Fruit fly (Drosophila melanogaster) whole organism, prepupa: ENCODE data around the gene salt.

Experiments used
- Blimp-1 ChIP-seq: fragments of 200-800 bp; sonication (Bioruptor generic); optimal IDR thresholded peaks from 3 replicates; lab custom pipeline; 2017; ENCODE audit warnings: missing biosample characterization, missing genetic modification characterization, mild to moderate bottlenecking, moderate library complexity, missing genetic modification reagents
- CG10631 ChIP-seq: fragments of 200-800 bp; sonication (Bioruptor generic); optimal IDR thresholded peaks from 2 replicates; lab custom pipeline; 2016; ENCODE audit warnings: missing biosample characterization, missing genetic modification characterization
- CG11762 ChIP-seq: fragments of 200-800 bp; sonication (Bioruptor generic); optimal IDR thresholded peaks from 3 replicates; lab custom pipeline; 2016; ENCODE audit warnings: missing biosample characterization, missing genetic modification characterization; ENCODE audit not compliant: insufficient read depth
- CG11902 ChIP-seq: fragments of 200-800 bp; sonication (Bioruptor generic); optimal IDR thresholded peaks from 3 replicates; lab custom pipeline; 2016; ENCODE audit warnings: missing biosample characterization, missing genetic modification characterization
- CG15336 ChIP-seq: fragments of 200-800 bp; sonication (Bioruptor generic); IDR thresholded peaks from 2 replicates; pipeline ENCODE4 v1.3.6; 2022; ENCODE audit warnings: missing biosample characterization, missing genetic modification characterization
- CG3032 ChIP-seq: fragments of 200-800 bp; optimal IDR thresholded peaks from 2 replicates; lab custom pipeline; 2019; ENCODE audit warnings: missing biosample characterization, mild to moderate bottlenecking, missing genetic modification characterization, moderate library complexity
- CG31627 ChIP-seq: fragments of 200-800 bp; sonication (Bioruptor generic); optimal IDR thresholded peaks from 3 replicates; lab custom pipeline; 2016; ENCODE audit warnings: missing biosample characterization, missing genetic modification characterization
- CG32006 ChIP-seq: fragments of 200-800 bp; sonication (Bioruptor generic); optimal IDR thresholded peaks from 3 replicates; lab custom pipeline; 2017; ENCODE audit warnings: missing biosample characterization, mild to moderate bottlenecking, missing genetic modification characterization
- CG3919 ChIP-seq: fragments of 200-800 bp; sonication (Bioruptor generic); optimal IDR thresholded peaks from 3 replicates; lab custom pipeline; 2016; ENCODE audit warnings: missing biosample characterization, missing genetic modification characterization
- CG6163 ChIP-seq: fragments of 200-800 bp; sonication (Bioruptor generic); IDR thresholded peaks from 3 replicates; pipeline ENCODE4 v1.3.6; 2022; ENCODE audit warnings: missing biosample characterization, missing genetic modification characterization
- CG6854 ChIP-seq: fragments of 200-800 bp; sonication (Bioruptor generic); optimal IDR thresholded peaks from 2 replicates; lab custom pipeline; 2017; ENCODE audit warnings: missing biosample characterization, mild to moderate bottlenecking, missing genetic modification characterization
- CG8319 ChIP-seq: fragments of 200-800 bp; sonication (Bioruptor generic); optimal IDR thresholded peaks from 3 replicates; lab custom pipeline; 2016; ENCODE audit warnings: missing biosample characterization, missing genetic modification characterization
- CG9139 ChIP-seq: fragments of 200-800 bp; sonication (Bioruptor generic); optimal IDR thresholded peaks from 3 replicates; lab custom pipeline; 2017; ENCODE audit warnings: missing biosample characterization, mild to moderate bottlenecking, missing genetic modification characterization
- Eip78C ChIP-seq: fragments of 200-800 bp; sonication (Bioruptor generic); peaks from one replicate; lab custom pipeline; 2016; ENCODE audit warnings: missing biosample characterization, missing genetic modification characterization
- Eip93F ChIP-seq: fragments of 200-800 bp; sonication (Bioruptor generic); optimal IDR thresholded peaks from 2 replicates; lab custom pipeline; 2016; ENCODE audit warnings: missing biosample characterization, mild to moderate bottlenecking, missing genetic modification characterization
- Hr39 ChIP-seq: fragments of 200-800 bp; sonication (Bioruptor generic); optimal IDR thresholded peaks from 2 replicates; lab custom pipeline; 2016; ENCODE audit warnings: missing biosample characterization, missing genetic modification characterization
- Hr4 ChIP-seq: fragments of 200-800 bp; sonication (Bioruptor generic); optimal IDR thresholded peaks from 3 replicates; lab custom pipeline; 2016; ENCODE audit warnings: missing biosample characterization, missing genetic modification characterization
- Lpt ChIP-seq: fragments of 200-800 bp; sonication (Bioruptor generic); optimal IDR thresholded peaks from 3 replicates; lab custom pipeline; 2016; ENCODE audit warnings: missing biosample characterization, missing genetic modification characterization
- Met ChIP-seq: fragments of 200-800 bp; sonication (Bioruptor generic); optimal IDR thresholded peaks from 3 replicates; lab custom pipeline; 2016; ENCODE audit warnings: missing biosample characterization, missing genetic modification characterization
- OdsH ChIP-seq: fragments of 200-800 bp; sonication (Bioruptor generic); optimal IDR thresholded peaks from 3 replicates; lab custom pipeline; 2016; ENCODE audit warnings: missing biosample characterization, missing genetic modification characterization
- Smox ChIP-seq: fragments of 200-800 bp; sonication (Bioruptor generic); optimal IDR thresholded peaks from 3 replicates; lab custom pipeline; 2016; ENCODE audit warnings: missing biosample characterization, missing genetic modification characterization
- achi ChIP-seq: fragments of 200-800 bp; sonication (Bioruptor generic); optimal IDR thresholded peaks from 3 replicates; lab custom pipeline; 2016; ENCODE audit warnings: missing biosample characterization, missing genetic modification characterization
- cyc ChIP-seq: fragments of 200-800 bp; sonication (Bioruptor generic); optimal IDR thresholded peaks from 3 replicates; lab custom pipeline; 2016; ENCODE audit warnings: missing biosample characterization, missing genetic modification characterization
- dac ChIP-seq: fragments of 200-800 bp; sonication (Bioruptor generic); optimal IDR thresholded peaks from 2 replicates; lab custom pipeline; 2017; ENCODE audit warnings: missing biosample characterization, mild to moderate bottlenecking, missing genetic modification characterization
- eg ChIP-seq: fragments of 200-800 bp; sonication (Bioruptor generic); IDR thresholded peaks from 3 replicates; pipeline ENCODE4 v1.3.6; 2022; ENCODE audit warnings: missing biosample characterization, missing genetic modification characterization
- lz ChIP-seq: fragments of 200-800 bp; sonication (Bioruptor generic); optimal IDR thresholded peaks from 3 replicates; lab custom pipeline; 2016; ENCODE audit warnings: missing biosample characterization, missing genetic modification characterization
- net ChIP-seq: fragments of 200-800 bp; sonication (Bioruptor generic); optimal IDR thresholded peaks from 3 replicates; lab custom pipeline; 2016; ENCODE audit warnings: missing biosample characterization, missing genetic modification characterization
- pdm3 ChIP-seq: fragments of 200-800 bp; sonication (Bioruptor generic); optimal IDR thresholded peaks from 3 replicates; lab custom pipeline; 2016; ENCODE audit warnings: missing biosample characterization, missing genetic modification characterization
- spab ChIP-seq: fragments of 200-800 bp; sonication (Bioruptor generic); optimal IDR thresholded peaks from 2 replicates; lab custom pipeline; 2017; ENCODE audit warnings: missing biosample characterization, mild to moderate bottlenecking, missing genetic modification characterization, missing genetic modification reagents
- ss ChIP-seq, 2 experiments: fragments of 200-800 bp; sonication (Bioruptor generic); optimal IDR thresholded peaks; 2 replicates in 1 of 2; 3 replicates in 1 of 2; lab custom pipeline; 2017 to 2018; ENCODE audit warnings: mild to moderate bottlenecking in 2 of 2, missing biosample characterization in 2 of 2, missing genetic modification characterization in 2 of 2, moderate library complexity in 1 of 2
- svp ChIP-seq: fragments of 200-800 bp; sonication (Bioruptor generic); peaks from one replicate; lab custom pipeline; 2016; ENCODE audit warnings: missing biosample characterization, missing genetic modification characterization
- topi ChIP-seq: fragments of 200-800 bp; sonication (Bioruptor generic); optimal IDR thresholded peaks from 3 replicates; lab custom pipeline; 2016; ENCODE audit warnings: missing biosample characterization, missing genetic modification characterization
- vri ChIP-seq: fragments of 200-800 bp; sonication (Bioruptor generic); optimal IDR thresholded peaks from 3 replicates; lab custom pipeline; 2016; ENCODE audit warnings: missing biosample characterization, mild to moderate bottlenecking, missing genetic modification characterization

Gene salt

DNA sequence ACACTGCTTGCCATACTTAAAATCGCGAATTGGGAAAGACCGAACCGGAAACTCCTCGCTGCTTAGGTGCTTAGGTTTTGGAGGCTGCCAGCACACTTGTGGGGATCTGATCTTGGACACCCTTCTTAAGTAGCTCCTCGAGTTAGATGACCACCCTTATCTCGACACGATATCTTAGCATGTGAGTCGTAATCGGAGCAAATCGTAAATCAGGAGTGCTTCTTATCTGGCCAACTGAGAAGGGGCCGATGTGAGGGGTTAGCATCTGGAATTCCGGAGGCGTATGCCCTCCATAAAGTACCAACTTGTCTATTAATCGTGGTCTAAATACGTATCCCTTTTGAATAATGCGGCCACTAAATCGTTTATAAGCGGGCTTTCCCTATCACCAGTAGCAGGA is at the start of gene salt:
TSS of gene salt (minus strand) at position 101 of the 400 bp plus-strand sequence.
- TF ChIP-seq spab (no peak), CG15336 (GFP tag; lab: Robert Waterston, UW) (no peak), dac (GFP tag; lab: Kevin White, UChicago) (no peak), ss (GFP tag; optimal IDR thresholded peaks at IDR 0.05; lab: Kevin White, UChicago) (no peak), CG6854 (no peak), CG11762 (GFP tag; lab: Kevin White, UChicago) (no peak), net (GFP tag; lab: Kevin White, UChicago) (no peak), OdsH (GFP tag; lab: Kevin White, UChicago) (no peak), vri (GFP tag; lab: Kevin White, UChicago) (no peak), CG8319 (GFP tag; lab: Kevin White, UChicago) (no peak)

DNA sequence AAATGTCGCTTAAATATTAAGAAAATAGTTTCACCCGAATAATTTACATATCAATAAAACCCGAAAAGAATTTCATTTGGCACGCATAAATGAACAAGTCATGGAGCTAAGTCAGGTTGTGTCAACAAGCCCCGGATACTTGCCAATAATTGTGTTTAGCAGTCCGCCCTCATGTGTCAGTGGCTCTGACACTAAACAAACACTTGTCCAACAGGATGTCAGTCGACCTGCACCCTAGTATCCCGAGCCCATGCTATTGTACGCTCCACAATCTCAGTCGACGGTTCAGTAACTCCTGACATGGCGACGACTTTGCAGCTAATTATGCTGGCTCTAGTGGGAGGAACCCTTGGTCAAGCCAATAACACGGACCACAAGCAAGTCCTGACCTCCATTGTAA is 46.2 kb upstream of the salt start, which contains the start of gene Ir100a:
TSS of gene Ir100a (plus strand) at position 301 of the 400 bp plus-strand sequence.
- TF ChIP-seq Met (GFP tag; lab: Kevin White, UChicago), result no peak
- TF ChIP-seq cyc (GFP tag; lab: Kevin White, UChicago), result no peak
- TF ChIP-seq Lpt, result no peak
- no peak for TF ChIP-seq CG31627 (GFP tag; lab: Kevin White, UChicago)
- no peak for TF ChIP-seq achi (GFP tag; lab: Kevin White, UChicago)
- no peak for TF ChIP-seq CG6163 (GFP tag; lab: Robert Waterston, UW)
- TF ChIP-seq eg (GFP tag; lab: Robert Waterston, UW), result no peak
- TF ChIP-seq CG3919, result no peak
- TF ChIP-seq topi (GFP tag; lab: Kevin White, UChicago), result no peak
- TF ChIP-seq CG11902, result no peak
- TF ChIP-seq pdm3 (GFP tag; lab: Kevin White, UChicago), result no peak

DNA sequence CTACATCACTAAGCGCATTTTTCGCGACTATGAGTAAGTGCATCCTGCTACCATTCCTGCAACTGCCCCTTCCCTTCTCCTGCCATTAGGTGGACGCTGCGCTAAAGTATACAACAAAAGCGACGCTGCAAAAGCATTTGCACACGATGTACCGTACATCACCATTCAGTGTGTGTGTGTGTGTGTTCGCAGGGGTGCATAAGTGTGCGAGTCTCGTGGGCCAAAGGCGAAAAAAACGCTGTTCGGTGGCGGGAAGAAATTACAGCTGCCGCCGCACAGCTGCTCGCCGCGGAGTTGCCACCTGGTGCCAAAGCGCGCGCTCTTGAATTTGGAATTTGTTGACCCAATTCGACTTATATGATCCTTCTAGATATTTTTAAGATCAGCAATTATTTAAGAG is 40.0 kb upstream of the salt start:
- peak; percentile 52 for TF ChIP-seq CG6854
- no peak for TF ChIP-seq Smox (GFP tag; lab: Kevin White, UChicago)
- TF ChIP-seq svp (GFP tag; lab: Kevin White, UChicago), result peak; percentile 97
- TF ChIP-seq, all 60 proteins: peak for 2

DNA sequence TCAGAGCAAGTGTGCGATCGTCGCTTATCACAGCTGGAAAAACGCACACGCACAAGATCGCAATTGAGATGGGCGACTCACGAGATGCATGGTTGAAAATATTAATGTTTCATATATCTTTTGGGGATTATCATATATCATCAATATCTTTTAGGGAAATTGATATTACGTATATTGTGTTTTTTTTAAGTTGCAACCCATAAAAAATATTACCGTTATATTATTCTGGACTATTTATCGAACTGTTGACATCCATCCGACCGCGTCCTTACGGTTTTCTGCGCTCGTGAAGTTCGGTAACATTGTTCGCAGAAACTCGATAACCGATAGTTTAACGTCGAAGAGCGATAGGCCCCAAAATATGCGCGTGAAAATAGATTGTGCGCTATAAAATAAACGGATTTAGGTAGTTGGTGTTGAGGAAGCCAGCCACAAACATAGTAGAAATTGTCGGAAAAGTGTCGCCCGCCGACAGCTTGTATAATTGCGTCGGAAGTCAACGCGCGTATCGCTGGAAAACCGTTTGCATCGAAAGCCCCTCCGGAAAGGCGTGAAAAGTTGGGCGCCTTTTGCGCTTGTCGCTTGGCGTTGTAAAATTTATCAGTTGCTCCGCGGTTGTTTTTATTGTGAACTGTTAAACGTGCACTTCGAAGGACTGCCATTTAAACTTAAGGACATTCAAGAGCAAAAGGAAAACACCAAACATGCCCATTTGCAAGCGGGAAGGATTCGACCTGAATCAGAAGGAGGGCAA is 39.3 kb upstream of the salt start, which contains the start of the genes Mccc1 and Acf:
TSS of gene Mccc1 (minus strand) at position 244 of the 754 bp plus-strand sequence.
TSS of gene Acf (plus strand) at position 318 of the 754 bp plus-strand sequence.
- peak; percentile 55 for TF ChIP-seq CG10631 (GFP tag; lab: Kevin White, UChicago)
- TF ChIP-seq Blimp-1 (GFP tag; lab: Kevin White, UChicago), result no peak
- TF ChIP-seq Eip93F, result peak; percentile 12
- peak; percentile 43 for TF ChIP-seq CG31627 (GFP tag; lab: Kevin White, UChicago)

DNA sequence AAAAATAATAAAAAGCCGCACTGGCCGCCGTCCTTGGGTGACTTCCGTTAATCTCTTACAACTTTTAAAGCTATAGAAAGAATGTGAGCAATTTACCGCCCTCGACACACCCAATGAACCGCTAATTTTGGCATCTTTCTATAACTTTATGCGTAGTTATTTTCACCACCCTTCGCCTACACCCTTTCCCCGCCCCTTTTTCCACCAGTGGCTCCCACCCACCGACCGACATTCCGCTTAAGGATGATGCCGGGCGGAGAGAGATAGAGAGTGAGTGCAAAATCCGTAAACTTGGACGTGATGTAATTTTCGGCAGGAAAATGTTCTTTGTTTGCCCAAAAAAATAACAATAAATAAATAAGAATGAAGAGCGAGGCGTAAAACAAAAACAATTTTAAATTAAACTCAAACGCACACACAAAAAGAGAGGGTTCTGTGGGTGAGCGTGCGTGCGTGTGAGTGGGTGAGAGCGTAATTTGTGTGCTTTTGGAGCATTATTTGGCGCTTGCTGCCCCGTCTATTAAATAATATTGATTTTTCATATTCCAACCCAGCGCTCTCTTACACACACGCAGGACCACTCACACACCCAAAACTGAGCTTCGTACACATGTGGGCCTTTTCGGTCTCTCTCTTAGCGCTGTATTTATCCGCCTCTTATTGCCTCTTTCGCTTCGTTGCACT is 23.1 kb upstream of the salt start:
- TF ChIP-seq CG31627 (GFP tag; lab: Kevin White, UChicago), result no peak
- no peak for TF ChIP-seq CG3032 (tag; lab: Kevin White, UChicago)
- TF ChIP-seq ss (GFP tag; optimal IDR thresholded peaks at IDR 0.05; lab: Kevin White, UChicago), result no peak
- TF ChIP-seq Eip93F, result peak; percentile 8
- TF ChIP-seq net (GFP tag; lab: Kevin White, UChicago), result no peak
- TF ChIP-seq achi (GFP tag; lab: Kevin White, UChicago), result no peak
- TF ChIP-seq CG9139 (GFP tag; lab: Kevin White, UChicago), result no peak
- TF ChIP-seq CG8319 (GFP tag; lab: Kevin White, UChicago), result no peak
- TF ChIP-seq lz (GFP tag; lab: Kevin White, UChicago), result no peak
- no peak for TF ChIP-seq Hr4 (GFP tag; lab: Kevin White, UChicago)
- TF ChIP-seq Hr39, result no peak
- peak; percentile 99 for TF ChIP-seq vri (GFP tag; lab: Kevin White, UChicago)
- TF ChIP-seq CG32006 (GFP tag; lab: Kevin White, UChicago), result no peak
- no peak for TF ChIP-seq Eip78C (GFP tag; lab: Kevin White, UChicago)
- TF ChIP-seq CG6854, result peak; percentile 40
